Worm (Caenorhabditis elegans): ENCODE data around the gene F42A9.11.

Gene F42A9.11

ce11 chrIV:8627328-8627727 lies at the start of gene F42A9.11 (continued):
- no peak for TF ChIP-seq C34B4.2 (tag; optimal IDR thresholded peaks at IDR 0.05)
- TF ChIP-seq ceh-63 (GFP tag; optimal IDR thresholded peaks at IDR 0.05): no peak
- TF ChIP-seq ztf-11 (tag; optimal IDR thresholded peaks at IDR 0.05): no peak
- TF ChIP-seq fkh-4 (tag; optimal IDR thresholded peaks at IDR 0.05; ENCODE audit: borderline replicate concordance): no peak
- peak; percentile 70 for TF ChIP-seq snu-23 (GFP tag; optimal IDR thresholded peaks at IDR 0.05)
- no peak for TF ChIP-seq C04F5.9 (tag; optimal IDR thresholded peaks at IDR 0.05)
- peak; percentile 20 for TF ChIP-seq tbx-2 (tag; optimal IDR thresholded peaks at IDR 0.05)

- TF ChIP-seq isw-1 (GFP tag; IDR thresholded peaks at IDR 0.05): no peak
- TF ChIP-seq nhr-47 (tag; optimal IDR thresholded peaks at IDR 0.05): no peak
- no peak for TF ChIP-seq nhr-85 (tag)
- no peak for TF ChIP-seq efl-1 (optimal IDR thresholded peaks at IDR 0.05)
- TF ChIP-seq efl-1 (GFP tag; optimal IDR thresholded peaks at IDR 0.05 in 1 of 2): peak in 1 of 2 experiments; percentile 86
- peak; percentile 6 for TF ChIP-seq hpl-2 (GFP tag; optimal IDR thresholded peaks at IDR 0.05)
- no peak for TF ChIP-seq nhr-19 (GFP tag; conservative IDR thresholded peaks at IDR 0.05)
- TF ChIP-seq vab-15 (tag; optimal IDR thresholded peaks at IDR 0.05): no peak
- peak; percentile 34 for TF ChIP-seq ama-1 (optimal IDR thresholded peaks at IDR 0.05)
- TF ChIP-seq fkh-10 (GFP tag; optimal IDR thresholded peaks at IDR 0.05): no peak
- peak; percentile 15 for TF ChIP-seq nhr-90 (tag; optimal IDR thresholded peaks at IDR 0.05; ENCODE audit: poor library complexity)
- TF ChIP-seq pqm-1 (tag; optimal IDR thresholded peaks at IDR 0.05): no peak
- no peak for TF ChIP-seq ceh-8 (GFP tag; optimal IDR thresholded peaks at IDR 0.05)
- TF ChIP-seq nhr-71 (tag; optimal IDR thresholded peaks at IDR 0.05): peak; percentile 41
- no peak for TF ChIP-seq ces-1 (GFP tag; optimal IDR thresholded peaks at IDR 0.05)
- no peak for TF ChIP-seq C04F5.9 (tag; optimal IDR thresholded peaks at IDR 0.05)
- TF ChIP-seq hlh-17 (GFP tag; optimal IDR thresholded peaks at IDR 0.05; ENCODE audit: borderline replicate concordance): no peak
- peak in 1 of 2 experiments; percentile 13 for TF ChIP-seq lsy-2 (tag; optimal IDR thresholded peaks at IDR 0.05)
- TF ChIP-seq elt-3 (tag; optimal IDR thresholded peaks at IDR 0.05): no peak
- no peak for TF ChIP-seq snpc-4 (tag; optimal IDR thresholded peaks at IDR 0.05)
- TF ChIP-seq lin-14 (GFP tag; optimal IDR thresholded peaks at IDR 0.05): peak; percentile 12
- TF ChIP-seq elt-2 (tag; optimal IDR thresholded peaks at IDR 0.05): peak; percentile 97
- TF ChIP-seq lin-35 (GFP tag; optimal IDR thresholded peaks at IDR 0.05): peak in 1 of 2 experiments; percentile 56
- no peak for TF ChIP-seq snu-23 (GFP tag; optimal IDR thresholded peaks at IDR 0.05)
- no peak for TF ChIP-seq mef-2 (tag; optimal IDR thresholded peaks at IDR 0.05)
- TF ChIP-seq fos-1 (tag; optimal IDR thresholded peaks at IDR 0.05): no peak
- peak; percentile 32 for TF ChIP-seq nhr-20 (tag; optimal IDR thresholded peaks at IDR 0.05)
Measured at ce11 chrIV:8585076-8586033, 42.1 kb upstream of the F42A9.11 start, which contains the start of gene catp-7. catp-7 (plus strand) TSS chrIV:8585983.

- TF ChIP-seq unc-98 (GFP tag; IDR thresholded peaks at IDR 0.05) (no peak), blmp-1 (tag; optimal IDR thresholded peaks at IDR 0.05) (peak; percentile 34), lin-13 (GFP tag; optimal IDR thresholded peaks at IDR 0.05) (peak; percentile 44), unc-62 (GFP tag; optimal IDR thresholded peaks at IDR 0.05) (no peak), egl-13 (tag; optimal IDR thresholded peaks at IDR 0.05) (no peak), unc-86 (tag; optimal IDR thresholded peaks at IDR 0.05) (peak; percentile 66), sup-37 (GFP tag; optimal IDR thresholded peaks at IDR 0.05) (no peak), ceh-8 (GFP tag; optimal IDR thresholded peaks at IDR 0.05) (peak; percentile 9), unc-30 (tag; optimal IDR thresholded peaks at IDR 0.05) (no peak), lsy-2 (tag; optimal IDR thresholded peaks at IDR 0.05) (peak in 1 of 2 experiments; percentile 58), nhr-77 (tag; optimal IDR thresholded peaks at IDR 0.05) (peak; percentile 39), isw-1 (GFP tag; IDR thresholded peaks at IDR 0.05) (no peak; the same call in 1 of the 2 replicates), hlh-4 (tag; optimal IDR thresholded peaks at IDR 0.05) (no peak), ets-5 (GFP tag; IDR thresholded peaks at IDR 0.05) (no peak), snu-23 (GFP tag; optimal IDR thresholded peaks at IDR 0.05) (peak; percentile 58), ceh-90 (tag; optimal IDR thresholded peaks at IDR 0.05) (no peak), nhr-12 (tag; optimal IDR thresholded peaks at IDR 0.05) (no peak), nhr-20 (tag; optimal IDR thresholded peaks at IDR 0.05) (peak; percentile 37), fkh-4 (tag; optimal IDR thresholded peaks at IDR 0.05; ENCODE audit: borderline replicate concordance) (no peak), nhr-85 (tag) (peak; percentile 81), Y116A8C.19 (tag; optimal IDR thresholded peaks at IDR 0.05; ENCODE audit: borderline replicate concordance) (no peak), ama-1 (optimal IDR thresholded peaks at IDR 0.05) (no peak), sptf-1 (tag; optimal IDR thresholded peaks at IDR 0.05) (no peak), nhr-76 (tag; optimal IDR thresholded peaks at IDR 0.05) (no peak)
Measured at ce11 chrIV:8587057-8587456, 40.4 kb upstream of the F42A9.11 start.
